Worm (Caenorhabditis elegans) whole organism, L4 larva: ENCODE measurements around the gene F14F9.8.
A peak's percentile ranks its signal among the peaks of the same experiment; 100 is the strongest.

Experiments
- T20F7.1 ChIP-seq: fragments of 200-800 bp; sonication (Bioruptor generic); optimal IDR thresholded peaks from 2 replicates; lab custom pipeline; 2018; ENCODE audit warnings: mild to moderate bottlenecking, missing genetic modification characterization, missing compliant biosample characterization
- T26A8.4 ChIP-seq: fragments of 200-800 bp; sonication (Bioruptor generic); IDR thresholded peaks from 2 replicates; pipeline ENCODE4 v1.3.6; 2022; ENCODE audit warnings: missing genetic modification characterization, missing compliant biosample characterization
- Y5F2A.4 ChIP-seq: fragments of 200-800 bp; sonication (Bioruptor generic); optimal IDR thresholded peaks from 2 replicates; lab custom pipeline; 2018; ENCODE audit warnings: mild to moderate bottlenecking, missing genetic modification characterization, missing compliant biosample characterization
- aha-1 ChIP-seq: fragments of 150-350 bp; peaks from one replicate; lab custom pipeline; 2014; ENCODE audit warnings: missing biosample characterization, missing genetic modification characterization
- ama-1 ChIP-seq: fragments of 150-350 bp; optimal IDR thresholded peaks from 2 replicates; lab custom pipeline; 2014; ENCODE audit warnings: inconsistent platforms, mixed read lengths
- attf-4 ChIP-seq: sonication (generic microtip); optimal IDR thresholded peaks from 3 replicates; lab custom pipeline; 2017; ENCODE audit warnings: missing biosample characterization, missing genetic modification characterization
- ceh-44 ChIP-seq: fragments of 200-800 bp; sonication (Bioruptor generic); IDR thresholded peaks from 2 replicates; pipeline ENCODE4 v1.3.6; 2022; ENCODE audit warnings: missing genetic modification reagents, missing genetic modification characterization, missing compliant biosample characterization
- cey-2 ChIP-seq: sonication (generic microtip); optimal IDR thresholded peaks from 3 replicates; lab custom pipeline; 2017; ENCODE audit warnings: missing genetic modification characterization, mild to moderate bottlenecking, missing compliant biosample characterization, antibody characterized with exemption, borderline replicate concordance; ENCODE audit not compliant: insufficient read depth
- daf-16 ChIP-seq, 3 experiments: sonication (generic microtip); optimal IDR thresholded peaks; 2 replicates each; lab custom pipeline; 2016 to 2017; ENCODE audit warnings: missing genetic modification characterization in 3 of 3, missing genetic modification reagents in 3 of 3, mild to moderate bottlenecking in 2 of 3, missing compliant biosample characterization in 2 of 3, missing biosample characterization in 1 of 3, moderate library complexity in 1 of 3
- daf-8 ChIP-seq: fragments of 200-800 bp; sonication (Bioruptor generic); IDR thresholded peaks from 2 replicates; pipeline ENCODE4 v1.3.6; 2022; ENCODE audit warnings: missing genetic modification characterization, missing compliant biosample characterization
- dmd-6 ChIP-seq: fragments of 200-800 bp; sonication (Bioruptor generic); IDR thresholded peaks from 2 replicates; pipeline ENCODE4 v1.3.6; 2022; ENCODE audit warnings: missing genetic modification reagents, missing genetic modification characterization, missing compliant biosample characterization
- dpl-1 ChIP-seq: fragments of 150-350 bp; optimal IDR thresholded peaks from 2 replicates; lab custom pipeline; 2014; ENCODE audit warnings: missing biosample characterization, missing genetic modification reagents, missing genetic modification characterization
- gei-8 ChIP-seq: fragments of 200-800 bp; sonication (Bioruptor generic); optimal IDR thresholded peaks from 2 replicates; lab custom pipeline; 2018; ENCODE audit warnings: mild to moderate bottlenecking, missing genetic modification characterization, missing compliant biosample characterization
- hif-1 ChIP-seq, 2 experiments: sonication (generic microtip); optimal IDR thresholded peaks; 2 replicates each; lab custom pipeline; 2016 to 2017; ENCODE audit warnings: missing compliant biosample characterization in 2 of 2, missing genetic modification characterization in 2 of 2, missing genetic modification reagents in 2 of 2, missing genotype in 2 of 2, mild to moderate bottlenecking in 1 of 2
- hlh-11 ChIP-seq: fragments of 200-800 bp; sonication (Bioruptor generic); optimal IDR thresholded peaks from 2 replicates; lab custom pipeline; 2018; ENCODE audit warnings: mild to moderate bottlenecking, missing genetic modification characterization, missing compliant biosample characterization
- jun-1 ChIP-seq: fragments of 150-350 bp; optimal IDR thresholded peaks from 2 replicates; lab custom pipeline; 2014; ENCODE audit warnings: missing biosample characterization, missing genetic modification reagents, missing genetic modification characterization
- lir-3 ChIP-seq: sonication (generic microtip); optimal IDR thresholded peaks from 2 replicates; lab custom pipeline; 2016; ENCODE audit warnings: mild to moderate bottlenecking, missing genetic modification characterization, missing compliant biosample characterization
- lsy-2 ChIP-seq, 2 experiments: fragments of 150-350 bp in 1 of 2; sonication (generic microtip) in 1 of 2; optimal IDR thresholded peaks; 2 replicates each; lab custom pipeline; 2014 to 2017; ENCODE audit warnings: missing biosample characterization in 2 of 2, missing genetic modification characterization in 2 of 2
- mep-1 ChIP-seq: fragments of 150-350 bp; sonication (generic microtip); optimal IDR thresholded peaks from 3 replicates; lab custom pipeline; 2014; ENCODE audit warnings: missing biosample characterization, missing genetic modification characterization
- mxl-3 ChIP-seq: fragments of 200-800 bp; sonication (Bioruptor generic); optimal IDR thresholded peaks from 2 replicates; lab custom pipeline; 2018; ENCODE audit warnings: mild to moderate bottlenecking, missing genetic modification characterization, missing compliant biosample characterization
- nhr-25 ChIP-seq: sonication (generic microtip); optimal IDR thresholded peaks from 2 replicates; lab custom pipeline; 2017; ENCODE audit warnings: missing genetic modification characterization, mild to moderate bottlenecking, missing compliant biosample characterization, antibody characterized with exemption, moderate library complexity, borderline replicate concordance; ENCODE audit not compliant: insufficient read depth
- nhr-28 ChIP-seq: fragments of 150-350 bp; optimal IDR thresholded peaks from 2 replicates; lab custom pipeline; 2014; ENCODE audit warnings: missing biosample characterization, missing genetic modification characterization
- nhr-6 ChIP-seq: fragments of 150-350 bp; optimal IDR thresholded peaks from 2 replicates; lab custom pipeline; 2014; ENCODE audit warnings: missing biosample characterization, missing genetic modification characterization
- pha-4 ChIP-seq, 2 experiments: fragments of 150-350 bp in 1 of 2; fragments of 200-800 bp in 1 of 2; sonication (Bioruptor generic) in 1 of 2; IDR thresholded peaks in 1 of 2; optimal IDR thresholded peaks in 1 of 2; 2 replicates each; pipeline versions ENCODE4 v1.3.6 to Lab custom; 2014 to 2022; ENCODE audit warnings: missing genetic modification characterization in 2 of 2, missing genetic modification reagents in 2 of 2, missing biosample characterization in 1 of 2, missing compliant biosample characterization in 1 of 2
- php-3 ChIP-seq: fragments of 200-800 bp; sonication (Bioruptor generic); IDR thresholded peaks from 2 replicates; pipeline ENCODE4 v1.3.6; 2022; ENCODE audit warnings: missing genetic modification reagents, missing genetic modification characterization, missing compliant biosample characterization
- pqm-1 ChIP-seq: sonication (generic microtip); optimal IDR thresholded peaks from 2 replicates; lab custom pipeline; 2017; ENCODE audit warnings: missing biosample characterization, missing genetic modification characterization
- rbr-2 ChIP-seq: sonication (generic microtip); optimal IDR thresholded peaks from 2 replicates; lab custom pipeline; 2016; ENCODE audit warnings: missing genotype, missing genetic modification characterization, missing compliant biosample characterization
- set-16 ChIP-seq: fragments of 200-800 bp; sonication (Bioruptor generic); IDR thresholded peaks from 2 replicates; pipeline ENCODE4 v1.3.6; 2022; ENCODE audit warnings: missing genetic modification reagents, missing genetic modification characterization, missing compliant biosample characterization
- spr-1 ChIP-seq: sonication (generic microtip); optimal IDR thresholded peaks from 2 replicates; lab custom pipeline; 2016; ENCODE audit warnings: mild to moderate bottlenecking, missing genetic modification characterization, missing compliant biosample characterization
- tag-97 ChIP-seq: fragments of 200-800 bp; sonication (Bioruptor generic); IDR thresholded peaks from 2 replicates; pipeline ENCODE4 v1.3.6; 2022; ENCODE audit warnings: missing genetic modification characterization, missing compliant biosample characterization
- tra-1 ChIP-seq: fragments of 200-800 bp; sonication (Bioruptor generic); IDR thresholded peaks from 2 replicates; pipeline ENCODE4 v1.3.6; 2022; ENCODE audit warnings: missing genetic modification reagents, missing genetic modification characterization, missing compliant biosample characterization
- unc-39 ChIP-seq: sonication (generic microtip); optimal IDR thresholded peaks from 2 replicates; lab custom pipeline; 2017; ENCODE audit warnings: missing biosample characterization, missing genetic modification characterization
- zfp-3 ChIP-seq: fragments of 200-800 bp; sonication (Bioruptor generic); conservative IDR thresholded peaks from 2 replicates; pipeline ENCODE4 v1.3.6; 2022; ENCODE audit warnings: missing genetic modification reagents, missing genetic modification characterization, missing compliant biosample characterization
- zip-2 ChIP-seq: fragments of 150-350 bp; optimal IDR thresholded peaks from 2 replicates; lab custom pipeline; 2014; ENCODE audit warnings: missing biosample characterization, missing genetic modification characterization

F14F9.8 gene

DNA sequence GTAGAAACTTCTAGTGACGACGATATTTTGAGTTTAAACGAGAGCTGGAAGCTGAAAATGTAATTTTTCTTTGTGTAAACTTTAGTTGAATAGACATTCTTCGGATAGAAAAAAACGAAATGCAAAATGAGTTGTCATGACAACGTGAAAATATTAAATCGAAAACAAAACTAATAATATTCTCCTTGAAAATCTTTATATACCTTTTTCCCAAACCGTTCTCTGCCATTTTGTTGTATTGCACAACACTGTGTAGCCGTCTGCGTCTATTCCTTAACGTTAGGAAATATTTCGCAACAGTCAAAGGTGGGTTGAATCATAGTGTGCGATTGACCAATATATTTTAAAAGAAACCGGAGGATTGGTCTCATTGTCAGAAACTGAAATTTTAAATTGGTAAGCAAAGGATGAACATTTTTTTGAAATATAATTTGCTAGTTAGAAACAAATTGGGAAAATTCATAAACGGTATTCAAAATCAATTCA lies 49.2 kb upstream of the F14F9.8 start, which contains the start of gene Y58A7A.3 (continued):
- TF ChIP-seq spr-1 (tag; lab: Kevin White, UChicago) (no peak), zfp-3 (no peak), nhr-25 (tag; lab: Kevin White, UChicago) (no peak), jun-1 (tag; lab: Kevin White, UChicago) (no peak), php-3 (no peak)
- TF ChIP-seq, all 104 proteins: peak for 21

DNA sequence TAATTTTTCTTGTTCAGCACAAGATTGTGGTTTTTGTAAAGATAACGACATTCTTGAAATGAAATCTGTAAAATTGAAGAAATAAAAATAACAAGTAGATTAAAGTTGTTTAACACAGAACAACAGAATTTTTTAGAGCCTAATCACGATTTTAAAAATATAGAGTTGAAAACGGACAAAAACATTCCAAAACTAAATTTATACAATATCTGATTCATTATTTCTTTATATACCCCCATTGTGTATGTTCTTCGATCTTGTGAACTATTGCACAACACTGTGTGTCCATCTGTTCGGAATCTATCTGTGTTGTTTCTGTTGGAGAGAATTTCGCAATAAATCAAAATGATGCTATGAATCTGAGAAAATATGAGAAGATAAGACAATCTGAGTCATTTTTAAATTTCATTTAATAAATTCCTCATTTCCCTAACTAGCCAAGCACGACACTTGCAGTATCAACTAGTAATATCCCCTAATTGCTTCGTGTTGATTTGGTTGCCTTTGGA lies 45.1 kb upstream of the F14F9.8 start, which contains the start of gene Y58A7A.4:
Gene Y58A7A.4 (minus strand): TSS at position 51 of the 509 bp plus-strand sequence.
- TF ChIP-seq zip-2 (peak; percentile 92), nhr-28 (peak; percentile 6), T20F7.1 (GFP tag; lab: Kevin White, UChicago) (no peak)
- TF ChIP-seq, all 104 proteins: peak for 2

DNA sequence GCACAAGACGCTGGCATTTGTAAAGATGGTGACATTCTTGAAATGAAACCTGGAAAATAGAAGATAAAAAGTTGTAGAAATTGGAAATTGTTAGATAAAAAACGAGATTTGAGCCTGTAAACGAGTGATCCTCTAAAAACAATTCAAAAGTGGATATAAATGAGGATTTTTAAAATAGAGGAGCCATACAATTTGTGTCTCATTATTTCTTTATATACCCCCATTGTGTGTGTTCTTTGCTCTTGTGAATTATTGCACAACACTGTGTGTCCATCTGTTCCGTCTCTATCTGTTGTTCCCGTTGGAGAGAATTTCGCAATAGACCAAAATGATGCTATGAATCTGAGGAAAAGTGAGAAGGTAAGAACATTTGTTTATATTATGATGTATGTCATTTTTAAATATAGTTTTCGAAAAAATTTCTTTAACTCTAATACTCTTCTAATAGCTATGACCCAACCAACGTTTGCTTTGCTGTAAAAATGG lies 43.2 kb upstream of the F14F9.8 start, which contains the start of gene Y58A7A.5:
Gene Y58A7A.5 (minus strand): TSS at position 51 of the 486 bp plus-strand sequence.
- no peak for TF ChIP-seq unc-39 (tag; lab: Kevin White, UChicago)
- TF ChIP-seq daf-8, result no peak
- TF ChIP-seq cey-2 (tag; lab: Kevin White, UChicago), result no peak
- no peak for TF ChIP-seq lir-3 (tag; lab: Kevin White, UChicago)
- TF ChIP-seq aha-1, result no peak
- peak; percentile 98 for TF ChIP-seq zip-2
- peak; percentile 64 for TF ChIP-seq nhr-28
- TF ChIP-seq lsy-2 (tag; optimal IDR thresholded peaks at IDR 0.05; lab: Kevin White, UChicago), result peak in 1 of 2 experiments; percentile 59
- TF ChIP-seq gei-8 (GFP tag; lab: Kevin White, UChicago), result no peak
- TF ChIP-seq mxl-3 (GFP tag; lab: Kevin White, UChicago), result no peak
- TF ChIP-seq attf-4 (tag; lab: Kevin White, UChicago), result no peak
- TF ChIP-seq pqm-1, result peak; percentile 6
- TF ChIP-seq ceh-44 (GFP tag; lab: Robert Waterston, UW), result no peak
- TF ChIP-seq pha-4 (GFP tag; IDR thresholded peaks at IDR 0.05; lab: Robert Waterston, UW), result no peak
- TF ChIP-seq pha-4 (tag; optimal IDR thresholded peaks at IDR 0.05; lab: Kevin White, UChicago), result peak; percentile 19
- TF ChIP-seq Y5F2A.4 (GFP tag; lab: Kevin White, UChicago), result no peak
- TF ChIP-seq set-16 (GFP tag; lab: Robert Waterston, UW), result no peak
- TF ChIP-seq hif-1 (tag; optimal IDR thresholded peaks at IDR 0.05; lab: Kevin White, UChicago), result peak in 1 of 2 experiments; percentile 39
- no peak for TF ChIP-seq ama-1
- peak; percentile 35 for TF ChIP-seq mep-1 (tag; lab: Kevin White, UChicago)
- TF ChIP-seq nhr-6 (tag; lab: Kevin White, UChicago), result peak; percentile 60
- TF ChIP-seq jun-1 (tag; lab: Kevin White, UChicago), result no peak
- TF ChIP-seq hlh-11 (tag; lab: Kevin White, UChicago), result peak; percentile 40
- TF ChIP-seq dmd-6 (GFP tag; lab: Robert Waterston, UW), result peak; percentile 57; the same call in 1 of the 2 replicates
- peak; percentile 49 for TF ChIP-seq T20F7.1 (GFP tag; lab: Kevin White, UChicago)
- TF ChIP-seq rbr-2 (tag; lab: Kevin White, UChicago), result no peak
- no peak for TF ChIP-seq tag-97
- peak in 1 of 2 experiments; percentile 54 for TF ChIP-seq daf-16 (GFP tag; optimal IDR thresholded peaks at IDR 0.05; lab: Kevin White, UChicago)
- no peak for TF ChIP-seq daf-16 (tag; optimal IDR thresholded peaks at IDR 0.05; lab: Kevin White, UChicago)
- no peak for TF ChIP-seq T26A8.4 (GFP tag; lab: Robert Waterston, UW)
- peak; percentile 28 for TF ChIP-seq dpl-1 (GFP tag; lab: Kevin White, UChicago)
- no peak for TF ChIP-seq tra-1 (GFP tag; lab: Robert Waterston, UW)
